Fruit fly (Drosophila melanogaster) whole organism, embryonic: ENCODE results near the gene cerv.

Source experiments
- Aef1 ChIP-seq: fragments of 200-800 bp; sonication (Bioruptor generic); IDR thresholded peaks from 3 replicates; pipeline ENCODE4 v1.3.6; 2022; ENCODE audit warnings: missing biosample characterization, missing genetic modification characterization
- CG10366 ChIP-seq: fragments of 200-800 bp; sonication (Bioruptor generic); IDR thresholded peaks from 2 replicates; pipeline ENCODE4 v1.3.6; 2022; ENCODE audit warnings: missing biosample characterization, missing genetic modification characterization
- CG10979 ChIP-seq: fragments of 200-800 bp; sonication (Bioruptor generic); optimal IDR thresholded peaks from 2 replicates; lab custom pipeline; 2018; ENCODE audit warnings: missing biosample characterization, mild to moderate bottlenecking, missing genetic modification characterization, moderate library complexity
- CG11504 ChIP-seq: fragments of 200-800 bp; sonication (Bioruptor generic); optimal IDR thresholded peaks from 3 replicates; lab custom pipeline; 2019; ENCODE audit warnings: missing biosample characterization, mild to moderate bottlenecking, missing genetic modification characterization, moderate library complexity
- CG12071 ChIP-seq: fragments of 200-800 bp; sonication (Bioruptor generic); optimal IDR thresholded peaks from 3 replicates; lab custom pipeline; 2018; ENCODE audit warnings: missing biosample characterization, mild to moderate bottlenecking, missing genetic modification characterization
- CG12391 ChIP-seq: fragments of 200-800 bp; sonication (Bioruptor generic); optimal IDR thresholded peaks from 3 replicates; lab custom pipeline; 2018; ENCODE audit warnings: missing biosample characterization, mild to moderate bottlenecking, missing genetic modification characterization, moderate library complexity
- CG13424 ChIP-seq: fragments of 200-800 bp; sonication (Bioruptor generic); optimal IDR thresholded peaks from 2 replicates; lab custom pipeline; 2019; ENCODE audit warnings: missing biosample characterization, mild to moderate bottlenecking, missing genetic modification characterization, moderate library complexity
- CG13775 ChIP-seq: fragments of 200-800 bp; sonication (Bioruptor generic); optimal IDR thresholded peaks from 3 replicates; lab custom pipeline; 2017; ENCODE audit warnings: missing biosample characterization, mild to moderate bottlenecking, missing genetic modification characterization
- CG13894 ChIP-seq: fragments of 200-800 bp; sonication (Bioruptor generic); optimal IDR thresholded peaks from 3 replicates; lab custom pipeline; 2018; ENCODE audit warnings: missing biosample characterization, mild to moderate bottlenecking, missing genetic modification characterization, moderate library complexity
- CG14965 ChIP-seq: fragments of 200-800 bp; sonication (Bioruptor generic); optimal IDR thresholded peaks from 2 replicates; lab custom pipeline; 2016; ENCODE audit warnings: missing biosample characterization, missing genetic modification characterization, borderline replicate concordance
- CG17361 ChIP-seq: fragments of 200-800 bp; sonication (Bioruptor generic); IDR thresholded peaks from 3 replicates; pipeline ENCODE4 v1.3.6; 2022; ENCODE audit warnings: missing biosample characterization, missing genetic modification characterization
- CG18262 ChIP-seq: fragments of 200-800 bp; optimal IDR thresholded peaks from 3 replicates; lab custom pipeline; 2019; ENCODE audit warnings: missing biosample characterization, mild to moderate bottlenecking, missing genetic modification characterization, moderate library complexity
- CG18599 ChIP-seq: fragments of 200-800 bp; sonication (Bioruptor generic); optimal IDR thresholded peaks from 3 replicates; lab custom pipeline; 2017; ENCODE audit warnings: missing biosample characterization, missing genetic modification characterization, mild to moderate bottlenecking, moderate library complexity, missing genetic modification reagents
- CG2120 ChIP-seq: fragments of 200-800 bp; sonication (Bioruptor generic); optimal IDR thresholded peaks from 3 replicates; lab custom pipeline; 2016; ENCODE audit warnings: missing biosample characterization, missing genetic modification characterization
- CG2678 ChIP-seq: fragments of 200-800 bp; sonication (Bioruptor generic); optimal IDR thresholded peaks from 3 replicates; lab custom pipeline; 2019; ENCODE audit warnings: missing biosample characterization, mild to moderate bottlenecking, missing genetic modification characterization, moderate library complexity
- CG2712 ChIP-seq: fragments of 200-800 bp; optimal IDR thresholded peaks from 3 replicates; lab custom pipeline; 2019; ENCODE audit warnings: missing biosample characterization, mild to moderate bottlenecking, missing genetic modification characterization, moderate library complexity
- CG30403 ChIP-seq: fragments of 200-800 bp; sonication (Bioruptor generic); optimal IDR thresholded peaks from 3 replicates; lab custom pipeline; 2016; ENCODE audit warnings: missing biosample characterization, missing genetic modification characterization
- CG31441 ChIP-seq: fragments of 200-800 bp; sonication (Bioruptor generic); IDR thresholded peaks from 2 replicates; pipeline ENCODE4 v1.3.6; 2022; ENCODE audit warnings: missing biosample characterization, missing genetic modification characterization
- CG7556 ChIP-seq: fragments of 200-800 bp; sonication (Bioruptor generic); optimal IDR thresholded peaks from 2 replicates; lab custom pipeline; 2017; ENCODE audit warnings: missing biosample characterization, mild to moderate bottlenecking, missing genetic modification characterization
- CG7839 ChIP-seq: fragments of 200-800 bp; sonication (Bioruptor generic); optimal IDR thresholded peaks from 3 replicates; lab custom pipeline; 2018; ENCODE audit warnings: missing biosample characterization, mild to moderate bottlenecking, missing genetic modification characterization, moderate library complexity
- CoRest ChIP-seq: fragments of 200-800 bp; sonication (Bioruptor generic); optimal IDR thresholded peaks from 3 replicates; lab custom pipeline; 2018; ENCODE audit warnings: missing biosample characterization, mild to moderate bottlenecking, missing genetic modification characterization, moderate library complexity
- D19A ChIP-seq: fragments of 200-800 bp; optimal IDR thresholded peaks from 3 replicates; lab custom pipeline; 2019; ENCODE audit warnings: missing biosample characterization, mild to moderate bottlenecking, missing genetic modification characterization, moderate library complexity
- Dad ChIP-seq: fragments of 200-800 bp; sonication (Bioruptor generic); optimal IDR thresholded peaks from 3 replicates; lab custom pipeline; 2016; ENCODE audit warnings: missing biosample characterization, missing genetic modification characterization
- Elba2 ChIP-seq: fragments of 200-800 bp; sonication (Bioruptor generic); optimal IDR thresholded peaks from 3 replicates; lab custom pipeline; 2016; ENCODE audit warnings: missing biosample characterization, missing genetic modification characterization
- Meics ChIP-seq: fragments of 200-800 bp; sonication (Bioruptor generic); optimal IDR thresholded peaks from 2 replicates; lab custom pipeline; 2017; ENCODE audit warnings: missing biosample characterization, mild to moderate bottlenecking, missing genetic modification characterization
- Oli ChIP-seq: fragments of 200-800 bp; sonication (Bioruptor generic); optimal IDR thresholded peaks from 2 replicates; lab custom pipeline; 2018; ENCODE audit warnings: missing biosample characterization, mild to moderate bottlenecking, missing genetic modification characterization, moderate library complexity
- Optix ChIP-seq: fragments of 200-800 bp; sonication (Bioruptor generic); IDR thresholded peaks from 3 replicates; pipeline ENCODE4 v1.3.6; 2022; ENCODE audit warnings: missing biosample characterization, missing genetic modification characterization
- Ptx1 ChIP-seq: fragments of 200-800 bp; sonication (Bioruptor generic); IDR thresholded peaks from 2 replicates; pipeline ENCODE4 v1.3.6; 2022; ENCODE audit warnings: missing biosample characterization, missing genetic modification characterization
- Sox102F ChIP-seq: fragments of 200-800 bp; sonication (Bioruptor generic); optimal IDR thresholded peaks from 2 replicates; lab custom pipeline; 2018; ENCODE audit warnings: missing biosample characterization, mild to moderate bottlenecking, missing genetic modification characterization, moderate library complexity
- Vsx1 ChIP-seq: fragments of 200-800 bp; sonication (Bioruptor generic); optimal IDR thresholded peaks from 2 replicates; lab custom pipeline; 2017; ENCODE audit warnings: missing biosample characterization, mild to moderate bottlenecking, missing genetic modification characterization, missing genetic modification reagents
- ab ChIP-seq: fragments of 200-800 bp; sonication (Bioruptor generic); optimal IDR thresholded peaks from 2 replicates; lab custom pipeline; 2016; ENCODE audit warnings: missing biosample characterization, missing genetic modification characterization
- ato ChIP-seq: fragments of 200-800 bp; sonication (Bioruptor generic); IDR thresholded peaks from 2 replicates; pipeline ENCODE4 v1.3.6; 2022; ENCODE audit warnings: missing biosample characterization, missing genetic modification characterization; ENCODE audit not compliant: partially characterized antibody
- bsh ChIP-seq, 2 experiments: fragments of 200-800 bp; sonication (Bioruptor generic); optimal IDR thresholded peaks; 2 replicates each; lab custom pipeline; 2017 to 2018; ENCODE audit warnings: mild to moderate bottlenecking in 2 of 2, missing biosample characterization in 2 of 2, missing genetic modification characterization in 2 of 2, moderate library complexity in 1 of 2
- cad ChIP-seq: fragments of >200 bp; optimal IDR thresholded peaks from 2 replicates; lab custom pipeline; 2017; ENCODE audit warnings: missing biosample characterization, missing genetic modification characterization
- caup ChIP-seq: fragments of 200-800 bp; sonication (Bioruptor generic); optimal IDR thresholded peaks from 3 replicates; lab custom pipeline; 2017; ENCODE audit warnings: missing biosample characterization, mild to moderate bottlenecking, missing genetic modification characterization, moderate library complexity; ENCODE audit not compliant: severe bottlenecking
- dmrt99B ChIP-seq: fragments of 200-800 bp; sonication (Bioruptor generic); optimal IDR thresholded peaks from 2 replicates; lab custom pipeline; 2018; ENCODE audit warnings: missing biosample characterization, mild to moderate bottlenecking, missing genetic modification characterization, moderate library complexity
- dysf ChIP-seq: fragments of 200-800 bp; sonication (Bioruptor generic); IDR thresholded peaks from 3 replicates; pipeline ENCODE4 v1.3.6; 2022; ENCODE audit warnings: missing biosample characterization, missing genetic modification characterization
- gem ChIP-seq: fragments of 200-800 bp; sonication (Bioruptor generic); optimal IDR thresholded peaks from 2 replicates; lab custom pipeline; 2019; ENCODE audit warnings: missing biosample characterization, mild to moderate bottlenecking, missing genetic modification characterization, moderate library complexity
- grau ChIP-seq: fragments of 200-800 bp; optimal IDR thresholded peaks from 3 replicates; lab custom pipeline; 2019; ENCODE audit warnings: missing biosample characterization, mild to moderate bottlenecking, missing genetic modification characterization, moderate library complexity
- lab ChIP-seq: fragments of 200-800 bp; sonication (Bioruptor generic); optimal IDR thresholded peaks from 3 replicates; lab custom pipeline; 2017; ENCODE audit warnings: missing biosample characterization, missing genetic modification characterization, mild to moderate bottlenecking, moderate library complexity, missing genetic modification reagents
- lmd ChIP-seq: fragments of 200-800 bp; sonication (Bioruptor generic); IDR thresholded peaks from 2 replicates; pipeline ENCODE4 v1.3.6; 2022; ENCODE audit warnings: missing biosample characterization, missing genetic modification characterization
- nmo ChIP-seq: fragments of 200-800 bp; sonication (Bioruptor generic); optimal IDR thresholded peaks from 2 replicates; lab custom pipeline; 2018; ENCODE audit warnings: missing biosample characterization, mild to moderate bottlenecking, missing genetic modification characterization, moderate library complexity
- phol ChIP-seq: fragments of 200-800 bp; sonication (Bioruptor generic); optimal IDR thresholded peaks from 3 replicates; lab custom pipeline; 2018; ENCODE audit warnings: missing biosample characterization, mild to moderate bottlenecking, missing genetic modification characterization, moderate library complexity
- schlank ChIP-seq: fragments of 200-800 bp; sonication (Bioruptor generic); optimal IDR thresholded peaks from 2 replicates; lab custom pipeline; 2018; ENCODE audit warnings: missing biosample characterization, mild to moderate bottlenecking, missing genetic modification characterization
- slbo ChIP-seq: fragments of 200-800 bp; sonication (Bioruptor generic); IDR thresholded peaks from 2 replicates; pipeline ENCODE4 v1.3.6; 2022; ENCODE audit warnings: missing biosample characterization, missing genetic modification characterization
- sug ChIP-seq: fragments of 200-800 bp; optimal IDR thresholded peaks from 2 replicates; lab custom pipeline; 2019; ENCODE audit warnings: missing biosample characterization, mild to moderate bottlenecking, missing genetic modification characterization, moderate library complexity
- tgo ChIP-seq: fragments of 200-800 bp; sonication (Bioruptor generic); IDR thresholded peaks from 3 replicates; pipeline ENCODE4 v1.3.6; 2022; ENCODE audit warnings: missing biosample characterization, missing genetic modification characterization
- tio ChIP-seq: fragments of 200-800 bp; sonication (Bioruptor generic); optimal IDR thresholded peaks from 2 replicates; lab custom pipeline; 2017; ENCODE audit warnings: missing biosample characterization, missing genetic modification characterization, inconsistent platforms
- vnd ChIP-seq: fragments of 200-800 bp; sonication (Bioruptor generic); IDR thresholded peaks from 3 replicates; pipeline ENCODE4 v1.3.6; 2022; ENCODE audit warnings: missing biosample characterization, missing genetic modification characterization; ENCODE audit not compliant: partially characterized antibody

cerv gene

DNA sequence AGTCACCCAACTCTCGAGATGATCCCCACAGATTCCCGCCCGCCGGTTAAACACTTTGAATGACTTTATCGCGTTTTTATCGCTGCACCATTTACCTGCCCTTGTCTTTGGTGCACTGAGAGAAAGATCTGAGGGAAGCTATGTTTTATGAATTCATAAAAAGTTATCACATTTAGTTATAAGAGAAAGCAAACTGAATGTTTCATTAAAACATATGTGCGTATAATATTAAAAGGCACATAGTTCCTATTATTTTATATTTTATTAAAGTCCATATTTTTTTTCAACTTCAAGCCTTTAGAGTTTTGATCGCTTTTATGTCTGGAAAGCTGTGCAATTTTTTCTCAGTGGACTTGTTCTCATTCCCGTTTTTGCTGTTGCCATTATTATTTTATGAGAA lies 47.6 kb downstream of the cerv start:
- no peak for TF ChIP-seq ato
- TF ChIP-seq bsh (GFP tag; optimal IDR thresholded peaks at IDR 0.05; lab: Kevin White, UChicago) = peak in 1 of 2 experiments; percentile 19
- no peak for TF ChIP-seq CG13775 (GFP tag; lab: Kevin White, UChicago)
- TF ChIP-seq schlank (tag; lab: Kevin White, UChicago) = no peak
- peak; percentile 3 for TF ChIP-seq tio (GFP tag; lab: Kevin White, UChicago)
- TF ChIP-seq CG13424 (tag; lab: Kevin White, UChicago) = peak; percentile 18
- peak; percentile 59 for TF ChIP-seq CG11504 (tag; lab: Kevin White, UChicago)
- no peak for TF ChIP-seq sug (tag; lab: Kevin White, UChicago)
- peak; percentile 52 for TF ChIP-seq gem (tag; lab: Kevin White, UChicago)
- no peak for TF ChIP-seq CG10366 (GFP tag; lab: Robert Waterston, UW)
- TF ChIP-seq tgo (GFP tag; lab: Robert Waterston, UW) = peak; percentile 24; the same call in 1 of the 3 replicates
- TF ChIP-seq CG7839 = peak; percentile 50
- TF ChIP-seq CoRest (tag; lab: Kevin White, UChicago) = peak; percentile 32
- TF ChIP-seq CG10979 (tag; lab: Kevin White, UChicago) = peak; percentile 8
- no peak for TF ChIP-seq Aef1 (GFP tag; lab: Robert Waterston, UW)
- TF ChIP-seq vnd (GFP tag; lab: Robert Waterston, UW) = no peak
- no peak for TF ChIP-seq Optix (GFP tag; lab: Robert Waterston, UW)
- TF ChIP-seq CG18599 (GFP tag; lab: Kevin White, UChicago) = peak; percentile 19
- TF ChIP-seq CG2712 = peak; percentile 8
- peak; percentile 25 for TF ChIP-seq phol
- 0 out of 3 replicates have a peak, but pooled peaks have one; percentile 36 for TF ChIP-seq dysf (GFP tag; lab: Robert Waterston, UW)
- TF ChIP-seq ab (GFP tag; lab: Kevin White, UChicago) = no peak
- TF ChIP-seq cad (GFP tag; lab: Kevin White, UChicago) = no peak
- TF ChIP-seq CG2120 (GFP tag; lab: Kevin White, UChicago) = no peak
- TF ChIP-seq CG31441 = 0 out of 2 replicates have a peak, but pooled peaks have one; percentile 28
- TF ChIP-seq D19A (tag; lab: Kevin White, UChicago) = no peak
- TF ChIP-seq lmd (GFP tag; lab: Robert Waterston, UW) = no peak
- peak; percentile 27 for TF ChIP-seq CG12391
- no peak for TF ChIP-seq Elba2 (GFP tag; lab: Kevin White, UChicago)
- TF ChIP-seq CG12071 (GFP tag; lab: Kevin White, UChicago) = no peak
- peak; percentile 38; the same call in 1 of the 2 replicates for TF ChIP-seq Ptx1 (GFP tag; lab: Robert Waterston, UW)
- TF ChIP-seq CG14965 (GFP tag; lab: Kevin White, UChicago) = no peak
- no peak for TF ChIP-seq CG13894 (tag; lab: Kevin White, UChicago)
- TF ChIP-seq lab = no peak
- TF ChIP-seq CG2678 = peak; percentile 39
- TF ChIP-seq Vsx1 = no peak
- TF ChIP-seq Sox102F = peak; percentile 9
- peak; percentile 7 for TF ChIP-seq CG18262 (tag; lab: Kevin White, UChicago)
- TF ChIP-seq Meics (GFP tag; lab: Kevin White, UChicago) = peak; percentile 19
- TF ChIP-seq caup = no peak
- TF ChIP-seq CG7556 = peak; percentile 29
- TF ChIP-seq CG17361 (GFP tag; lab: Robert Waterston, UW) = peak; percentile 39; the same call in 1 of the 3 replicates
- peak; percentile 28 for TF ChIP-seq nmo (GFP tag; lab: Kevin White, UChicago)
- TF ChIP-seq Dad = no peak
- TF ChIP-seq CG30403 (GFP tag; lab: Kevin White, UChicago) = peak; percentile 9
- TF ChIP-seq slbo (GFP tag; lab: Robert Waterston, UW) = peak; percentile 14; the same call in 1 of the 2 replicates
- peak; percentile 50 for TF ChIP-seq dmrt99B (tag; lab: Kevin White, UChicago)
- peak; percentile 45 for TF ChIP-seq Oli (tag; lab: Kevin White, UChicago)
- TF ChIP-seq grau (tag; lab: Kevin White, UChicago) = peak; percentile 38
